Worm (Caenorhabditis elegans): ENCODE measurements around the gene R13H4.6.

ce11 chrV:11876657-11877056, 13.7 kb downstream of the R13H4.6 start:
- TF ChIP-seq flt-1 (GFP tag; IDR thresholded peaks at IDR 0.05) (no peak), med-1 (GFP tag; optimal IDR thresholded peaks at IDR 0.05; ENCODE audit: insufficient read depth) (no peak), ztf-29 (GFP tag; IDR thresholded peaks at IDR 0.05) (no peak), ref-1 (GFP tag; conservative IDR thresholded peaks at IDR 0.05) (no peak), cog-1 (tag; optimal IDR thresholded peaks at IDR 0.05) (no peak), klf-2 (GFP tag; conservative IDR thresholded peaks at IDR 0.05) (no peak), tab-1 (GFP tag; IDR thresholded peaks at IDR 0.05) (no peak)
